Fruit fly (Drosophila melanogaster): ENCODE results near the gene CG4367.

Gene CG4367

dm6 chr3R:20308972-20309660, 4.3 kb upstream of the CG4367 start, which contains the start of gene Orp8 (continued):
- peak; percentile 35 for TF ChIP-seq CG18599 (GFP tag; optimal IDR thresholded peaks at IDR 0.05)
- TF ChIP-seq Antp (GFP tag; optimal IDR thresholded peaks at IDR 0.05), result no peak
- no peak for TF ChIP-seq CG7745 (tag; optimal IDR thresholded peaks at IDR 0.05)
- no peak for TF ChIP-seq CG10462 (GFP tag; optimal IDR thresholded peaks at IDR 0.05)
- peak in 1 of 2 experiments; percentile 77 for TF ChIP-seq bsh (GFP tag; optimal IDR thresholded peaks at IDR 0.05)
- TF ChIP-seq CG10654 (GFP tag; optimal IDR thresholded peaks at IDR 0.05), result no peak
- no peak for TF ChIP-seq CG3847 (GFP tag; IDR thresholded peaks at IDR 0.05)
- TF ChIP-seq dysf (GFP tag; IDR thresholded peaks at IDR 0.05), result no peak
- peak in 1 of 2 experiments; percentile 84 for TF ChIP-seq Pdp1 (GFP tag; optimal IDR thresholded peaks at IDR 0.05)
- peak; percentile 43 for TF ChIP-seq Nf-YC (tag; optimal IDR thresholded peaks at IDR 0.05)
- TF ChIP-seq klu (GFP tag; IDR thresholded peaks at IDR 0.05), result no peak
- TF ChIP-seq chm (GFP tag; IDR thresholded peaks at IDR 0.05), result no peak
- no peak for TF ChIP-seq CG1792 (GFP tag; optimal IDR thresholded peaks at IDR 0.05)
- peak; percentile 55 for TF ChIP-seq Asciz (GFP tag; optimal IDR thresholded peaks at IDR 0.05)
- TF ChIP-seq salm (tag; optimal IDR thresholded peaks at IDR 0.05), result no peak
- no peak for TF ChIP-seq nerfin-2 (GFP tag; IDR thresholded peaks at IDR 0.05; ENCODE audit: partially characterized antibody)
- no peak for TF ChIP-seq Kr (GFP tag; optimal IDR thresholded peaks at IDR 0.05)
- no peak for TF ChIP-seq repo (GFP tag; optimal IDR thresholded peaks at IDR 0.05)
- no peak for TF ChIP-seq danr (GFP tag; IDR thresholded peaks at IDR 0.05)
- no peak for TF ChIP-seq CG2889 (GFP tag; IDR thresholded peaks at IDR 0.05)
- TF ChIP-seq CG7928 (GFP tag; optimal IDR thresholded peaks at IDR 0.05), result no peak
- no peak for TF ChIP-seq sima (GFP tag; optimal IDR thresholded peaks at IDR 0.05)
- TF ChIP-seq Mrtf (GFP tag; IDR thresholded peaks at IDR 0.05), result no peak
- TF ChIP-seq CG17186 (GFP tag; optimal IDR thresholded peaks at IDR 0.05), result peak; percentile 15
- no peak for TF ChIP-seq CG5245 (GFP tag; optimal IDR thresholded peaks at IDR 0.05)
- TF ChIP-seq org-1 (GFP tag; optimal IDR thresholded peaks at IDR 0.05), result no peak
- peak; percentile 87 for TF ChIP-seq Dp (GFP tag; optimal IDR thresholded peaks at IDR 0.05)
- no peak for TF ChIP-seq kah (GFP tag; optimal IDR thresholded peaks at IDR 0.05)
- no peak for TF ChIP-seq CG5953 (GFP tag; IDR thresholded peaks at IDR 0.05)
- TF ChIP-seq hb (GFP tag; IDR thresholded peaks at IDR 0.05; ENCODE audit: partially characterized antibody), result no peak; the same call in 2 of the 3 replicates
- no peak for TF ChIP-seq CG3407 (GFP tag; optimal IDR thresholded peaks at IDR 0.05)
- TF ChIP-seq BtbVII (GFP tag; optimal IDR thresholded peaks at IDR 0.05), result peak; percentile 82
- no peak for TF ChIP-seq CG2875 (GFP tag; optimal IDR thresholded peaks at IDR 0.05)
- TF ChIP-seq CG11456 (GFP tag; IDR thresholded peaks at IDR 0.05), result no peak
- TF ChIP-seq CG9817 (tag; optimal IDR thresholded peaks at IDR 0.05), result no peak
- TF ChIP-seq lilli (GFP tag; optimal IDR thresholded peaks at IDR 0.05), result no peak
- TF ChIP-seq stc (GFP tag; IDR thresholded peaks at IDR 0.05), result peak; percentile 23; the same call in 1 of the 2 replicates
- no peak for TF ChIP-seq Xbp1 (GFP tag; optimal IDR thresholded peaks at IDR 0.05)
- no peak for TF ChIP-seq jumu (GFP tag; optimal IDR thresholded peaks at IDR 0.05)
- no peak for TF ChIP-seq Nf-YB (GFP tag; optimal IDR thresholded peaks at IDR 0.05)
- TF ChIP-seq hbn (GFP tag; IDR thresholded peaks at IDR 0.05; ENCODE audit: partially characterized antibody), result no peak; the same call in none of the 2 replicates
- no peak for TF ChIP-seq H15 (GFP tag; IDR thresholded peaks at IDR 0.05)
- no peak for TF ChIP-seq CG11695 (GFP tag; IDR thresholded peaks at IDR 0.05)
- TF ChIP-seq Usf (GFP tag; optimal IDR thresholded peaks at IDR 0.05), result no peak
- no peak for TF ChIP-seq D19B (GFP tag; optimal IDR thresholded peaks at IDR 0.05)
- TF ChIP-seq CG33213 (GFP tag; optimal IDR thresholded peaks at IDR 0.05), result peak; percentile 21
- TF ChIP-seq CG17328 (GFP tag; IDR thresholded peaks at IDR 0.05), result peak; percentile 39; the same call in 1 of the 2 replicates
- peak; percentile 89 for TF ChIP-seq pfk (GFP tag; optimal IDR thresholded peaks at IDR 0.05)
- TF ChIP-seq Meics (GFP tag; optimal IDR thresholded peaks at IDR 0.05), result no peak
- TF ChIP-seq CG7786 (GFP tag; optimal IDR thresholded peaks at IDR 0.05), result no peak
